Fruit fly (Drosophila melanogaster) whole organism, adult: ENCODE measurements around the gene CG31055.

Experiments
- CG11617 ChIP-seq: fragments of 200-800 bp; sonication (Bioruptor generic); optimal IDR thresholded peaks from 2 replicates; lab custom pipeline; 2017; ENCODE audit warnings: mild to moderate bottlenecking, missing biosample characterization, missing genetic modification reagents, missing genetic modification characterization
- CG12768 ChIP-seq: fragments of 200-800 bp; sonication (Bioruptor generic); optimal IDR thresholded peaks from 2 replicates; lab custom pipeline; 2017; ENCODE audit warnings: missing biosample characterization, missing genetic modification characterization, mild to moderate bottlenecking, moderate library complexity, missing genetic modification reagents
- CG14711 ChIP-seq: fragments of 200-800 bp; sonication (Bioruptor generic); optimal IDR thresholded peaks from 2 replicates; lab custom pipeline; 2018; ENCODE audit warnings: missing biosample characterization, mild to moderate bottlenecking, missing genetic modification characterization, moderate library complexity
- CG1620 ChIP-seq: fragments of 200-800 bp; sonication (Bioruptor generic); optimal IDR thresholded peaks from 2 replicates; lab custom pipeline; 2016; ENCODE audit warnings: missing biosample characterization, missing genetic modification characterization
- CG33017 ChIP-seq: fragments of 200-800 bp; sonication (Bioruptor generic); optimal IDR thresholded peaks from 2 replicates; lab custom pipeline; 2018; ENCODE audit warnings: missing biosample characterization, mild to moderate bottlenecking, missing genetic modification characterization, moderate library complexity
- CG5204 ChIP-seq: fragments of 200-800 bp; sonication (Bioruptor generic); optimal IDR thresholded peaks from 2 replicates; lab custom pipeline; 2016; ENCODE audit warnings: missing biosample characterization, missing genetic modification characterization
- CG7045 ChIP-seq: fragments of 200-800 bp; sonication (Bioruptor generic); optimal IDR thresholded peaks from 2 replicates; lab custom pipeline; 2017; ENCODE audit warnings: missing biosample characterization, mild to moderate bottlenecking, missing genetic modification characterization
- CG7101 ChIP-seq: fragments of 200-800 bp; sonication (Bioruptor generic); optimal IDR thresholded peaks from 2 replicates; lab custom pipeline; 2018; ENCODE audit warnings: missing biosample characterization, mild to moderate bottlenecking, missing genetic modification characterization, moderate library complexity
- Clk ChIP-seq: fragments of 200-800 bp; sonication (Bioruptor generic); optimal IDR thresholded peaks from 2 replicates; lab custom pipeline; 2017; ENCODE audit warnings: missing biosample characterization, missing genetic modification characterization
- Crg-1 ChIP-seq: fragments of 200-800 bp; sonication (Bioruptor generic); optimal IDR thresholded peaks from 2 replicates; lab custom pipeline; 2016; ENCODE audit warnings: missing biosample characterization, missing genetic modification characterization
- Hr96 ChIP-seq: fragments of 200-800 bp; sonication (Bioruptor generic); optimal IDR thresholded peaks from 2 replicates; lab custom pipeline; 2016; ENCODE audit warnings: missing biosample characterization, missing genetic modification characterization
- Mnt ChIP-seq: fragments of 200-800 bp; sonication (Bioruptor generic); optimal IDR thresholded peaks from 2 replicates; lab custom pipeline; 2016; ENCODE audit warnings: missing biosample characterization, mild to moderate bottlenecking, missing genetic modification characterization
- bab1 ChIP-seq: fragments of 200-800 bp; sonication (Bioruptor generic); optimal IDR thresholded peaks from 3 replicates; lab custom pipeline; 2019; ENCODE audit warnings: missing biosample characterization, mild to moderate bottlenecking, missing genetic modification characterization, moderate library complexity
- cic ChIP-seq: fragments of 200-800 bp; sonication (Bioruptor generic); optimal IDR thresholded peaks from 2 replicates; lab custom pipeline; 2017; ENCODE audit warnings: missing biosample characterization, mild to moderate bottlenecking, missing genetic modification characterization, moderate library complexity
- cnc ChIP-seq, 2 experiments: fragments of >200 bp; optimal IDR thresholded peaks; 2 replicates each; lab custom pipeline; 2017
- kay ChIP-seq: fragments of 200-800 bp; sonication (Bioruptor generic); peaks from one replicate; lab custom pipeline; 2016; ENCODE audit warnings: missing biosample characterization, missing genetic modification characterization, borderline replicate concordance
- ovo ChIP-seq: fragments of 200-800 bp; sonication (Bioruptor generic); optimal IDR thresholded peaks from 2 replicates; lab custom pipeline; 2016; ENCODE audit warnings: missing biosample characterization, missing genetic modification characterization
- pad ChIP-seq: fragments of 200-800 bp; sonication (Bioruptor generic); optimal IDR thresholded peaks from 3 replicates; lab custom pipeline; 2017; ENCODE audit warnings: missing biosample characterization, missing genetic modification characterization, mild to moderate bottlenecking, moderate library complexity, missing genetic modification reagents
- tj ChIP-seq: fragments of 200-800 bp; sonication (Bioruptor generic); optimal IDR thresholded peaks from 3 replicates; lab custom pipeline; 2017; ENCODE audit warnings: missing biosample characterization, mild to moderate bottlenecking, missing genetic modification characterization, moderate library complexity
- toe ChIP-seq: fragments of 200-800 bp; sonication (Bioruptor generic); optimal IDR thresholded peaks from 2 replicates; lab custom pipeline; 2016; ENCODE audit warnings: missing biosample characterization, missing genetic modification characterization

The CG31055 gene

DNA sequence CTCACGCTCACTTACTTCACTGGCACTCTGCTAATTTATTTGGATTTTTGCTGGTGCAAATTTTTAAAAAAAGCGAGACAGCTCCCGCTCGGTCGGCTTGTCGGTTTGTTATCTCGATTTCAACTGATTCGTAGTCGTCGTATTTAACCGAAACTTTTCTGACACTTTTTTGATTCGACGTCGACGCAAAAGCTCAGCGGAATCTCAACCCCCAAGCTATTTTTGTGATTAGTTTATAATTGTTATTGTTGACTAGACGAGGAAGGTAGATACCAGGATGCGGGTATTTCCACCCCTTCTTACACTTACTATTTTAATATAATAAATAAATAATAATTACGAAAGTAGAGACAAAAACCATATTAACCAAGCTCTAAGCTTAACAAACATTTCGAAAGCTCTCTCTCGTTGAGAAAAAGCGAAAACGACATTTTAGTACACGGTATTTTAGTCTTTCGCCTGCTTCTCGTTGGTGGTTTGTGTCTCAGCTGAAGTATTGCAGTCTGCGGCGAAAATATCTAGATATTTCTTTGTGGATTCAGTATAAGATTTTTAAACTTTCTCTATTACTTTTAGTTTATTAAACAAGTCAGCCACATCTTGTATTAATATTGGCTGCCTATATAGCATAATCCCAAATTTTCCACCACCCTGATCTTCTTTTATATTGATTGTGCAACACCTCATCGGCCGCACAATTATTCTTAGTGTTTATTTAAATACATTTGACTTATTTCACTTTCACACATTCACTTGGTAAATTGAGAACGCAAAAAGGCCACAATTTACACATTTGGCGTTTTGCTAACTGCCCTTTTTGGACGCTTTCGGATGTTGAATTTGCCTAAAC lies 31.0 kb downstream of the CG31055 start, which contains the start of gene tau:
Gene tau, minus strand, starts transcription at position 311 of the 850 bp plus-strand sequence.
- TF ChIP-seq cic (GFP tag; lab: Kevin White, UChicago) (peak; percentile 16), toe (GFP tag; lab: Kevin White, UChicago) (no peak), kay (peak; percentile 71), ovo (GFP tag; lab: Kevin White, UChicago) (no peak), CG11617 (GFP tag; lab: Kevin White, UChicago) (no peak), Mnt (no peak), CG5204 (GFP tag; lab: Kevin White, UChicago) (no peak), bab1 (no peak), tj (GFP tag; lab: Kevin White, UChicago) (no peak)

DNA sequence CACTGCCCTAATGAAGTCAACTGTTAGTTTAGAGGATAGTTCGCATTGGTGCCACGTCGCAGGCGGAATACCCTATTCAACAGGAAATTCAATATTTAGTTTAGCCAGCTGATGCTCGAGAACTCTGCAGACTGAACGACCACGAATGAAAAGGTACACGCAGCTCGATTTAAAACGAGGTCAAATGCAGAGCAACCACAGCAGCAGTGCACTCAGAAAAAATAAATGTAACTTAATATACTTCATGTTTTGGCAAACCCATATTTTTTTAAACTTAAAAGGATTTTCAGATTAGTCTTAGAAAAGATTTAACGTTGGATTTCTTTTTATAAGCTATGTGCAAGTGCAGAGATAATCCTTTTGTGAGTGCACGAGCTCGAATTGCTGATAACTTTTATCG lies 32.8 kb downstream of the CG31055 start:
- peak; percentile 10 for TF ChIP-seq CG5204 (GFP tag; lab: Kevin White, UChicago)
- no peak for TF ChIP-seq Clk

DNA sequence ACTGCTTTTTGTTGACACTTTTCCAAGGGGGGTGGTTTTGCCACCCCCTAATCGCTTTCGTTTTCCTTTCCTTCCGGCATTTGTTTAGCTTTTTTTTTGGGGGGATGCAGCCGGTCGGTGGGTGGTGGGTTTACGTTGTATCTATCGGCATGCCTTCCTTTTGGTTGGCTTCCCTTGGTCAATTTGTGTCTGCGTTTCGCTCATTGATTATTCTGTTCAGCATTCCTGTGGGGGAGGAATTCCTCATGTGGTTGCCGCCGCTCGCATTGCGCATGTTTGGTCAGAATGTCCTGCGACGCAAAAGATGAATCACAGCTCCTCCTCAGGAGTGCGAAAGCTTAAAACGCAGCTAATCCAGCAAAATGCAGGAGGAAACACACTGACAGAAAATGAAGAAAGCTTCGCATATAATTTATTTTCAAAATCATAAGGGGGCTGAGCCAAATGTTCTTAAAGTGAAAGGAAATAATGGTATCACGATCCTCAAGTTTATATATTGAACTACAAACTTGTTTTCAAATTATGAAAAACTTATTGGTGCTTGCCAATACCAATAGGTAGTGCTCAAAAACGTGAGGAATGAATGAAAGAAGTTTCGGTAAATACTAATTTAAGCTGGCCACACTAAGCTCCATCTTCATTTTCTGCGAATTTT lies 35.7 kb downstream of the CG31055 start, which contains the start of gene RpS10a:
Gene RpS10a, plus strand, starts transcription at position 605 of the 655 bp plus-strand sequence.
- TF ChIP-seq CG7101 (tag; lab: Kevin White, UChicago) (no peak), ovo (GFP tag; lab: Kevin White, UChicago) (no peak), CG11617 (GFP tag; lab: Kevin White, UChicago) (no peak), bab1 (no peak), CG33017 (tag; lab: Kevin White, UChicago) (no peak), Crg-1 (GFP tag; lab: Kevin White, UChicago) (no peak), Hr96 (GFP tag; lab: Kevin White, UChicago) (no peak), CG7045 (no peak), pad (GFP tag; lab: Kevin White, UChicago) (no peak), CG5204 (GFP tag; lab: Kevin White, UChicago) (no peak), cnc (optimal IDR thresholded peaks at IDR 0.05; lab: Kevin White, UChicago) (no peak), Clk (no peak), kay (no peak), toe (GFP tag; lab: Kevin White, UChicago) (no peak), tj (GFP tag; lab: Kevin White, UChicago) (no peak), cic (GFP tag; lab: Kevin White, UChicago) (no peak), CG1620 (GFP tag; lab: Kevin White, UChicago) (no peak), Mnt (no peak), CG12768 (no peak)

DNA sequence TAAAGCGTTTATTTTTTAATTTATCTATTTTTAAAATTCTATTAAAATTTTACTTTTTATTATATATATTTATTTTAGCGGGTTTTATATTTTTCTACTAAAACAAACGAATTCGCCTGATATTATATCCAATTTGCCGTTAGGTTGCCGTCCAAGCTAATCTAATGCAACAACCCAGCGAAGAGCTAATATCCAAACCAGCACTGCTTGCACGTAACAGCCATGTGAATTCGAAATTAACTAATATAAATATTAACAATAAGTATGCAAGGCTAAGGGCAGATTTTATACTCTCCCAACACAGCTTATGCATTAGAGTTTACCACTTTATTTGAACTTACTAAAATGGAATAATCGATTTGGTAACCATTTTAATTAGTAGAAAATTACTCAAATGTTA lies 36.2 kb downstream of the CG31055 start:
- TF ChIP-seq kay = no peak
- no peak for TF ChIP-seq CG7101 (tag; lab: Kevin White, UChicago)
- TF ChIP-seq cic (GFP tag; lab: Kevin White, UChicago) = no peak
- no peak for TF ChIP-seq Mnt
- TF ChIP-seq Clk = no peak
- no peak for TF ChIP-seq tj (GFP tag; lab: Kevin White, UChicago)
- no peak for TF ChIP-seq pad (GFP tag; lab: Kevin White, UChicago)
- no peak for TF ChIP-seq ovo (GFP tag; lab: Kevin White, UChicago)
- TF ChIP-seq bab1 = no peak
- no peak for TF ChIP-seq CG5204 (GFP tag; lab: Kevin White, UChicago)
- no peak for TF ChIP-seq CG11617 (GFP tag; lab: Kevin White, UChicago)
- no peak for TF ChIP-seq Crg-1 (GFP tag; lab: Kevin White, UChicago)
- no peak for TF ChIP-seq CG12768
- TF ChIP-seq CG1620 (GFP tag; lab: Kevin White, UChicago) = no peak
- TF ChIP-seq cnc (optimal IDR thresholded peaks at IDR 0.05; lab: Kevin White, UChicago) = no peak
- TF ChIP-seq CG7045 = no peak
- no peak for TF ChIP-seq Hr96 (GFP tag; lab: Kevin White, UChicago)
- TF ChIP-seq CG14711 = no peak

DNA sequence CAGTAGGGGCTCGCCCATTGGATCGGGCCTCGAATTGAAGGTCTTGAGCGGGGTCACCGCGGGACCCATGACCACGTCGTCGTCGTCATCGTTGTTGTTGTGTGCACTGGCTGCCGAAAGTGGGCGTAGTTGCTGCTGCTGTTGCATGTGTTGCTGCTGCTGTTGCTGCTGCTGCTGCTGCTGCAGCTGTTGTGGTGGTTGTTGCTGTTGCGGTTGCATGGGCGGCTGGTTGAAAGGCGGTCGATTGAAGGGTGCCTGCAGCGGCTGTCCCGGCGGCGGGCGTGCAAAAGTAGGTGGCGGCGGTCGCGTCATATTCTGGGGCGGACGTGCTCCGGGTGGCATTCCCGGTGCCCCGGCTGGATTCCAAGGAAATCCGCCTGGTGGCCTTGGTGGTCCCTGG lies 40.1 kb downstream of the CG31055 start:
- TF ChIP-seq Hr96 (GFP tag; lab: Kevin White, UChicago) (no peak), CG14711 (no peak)

DNA sequence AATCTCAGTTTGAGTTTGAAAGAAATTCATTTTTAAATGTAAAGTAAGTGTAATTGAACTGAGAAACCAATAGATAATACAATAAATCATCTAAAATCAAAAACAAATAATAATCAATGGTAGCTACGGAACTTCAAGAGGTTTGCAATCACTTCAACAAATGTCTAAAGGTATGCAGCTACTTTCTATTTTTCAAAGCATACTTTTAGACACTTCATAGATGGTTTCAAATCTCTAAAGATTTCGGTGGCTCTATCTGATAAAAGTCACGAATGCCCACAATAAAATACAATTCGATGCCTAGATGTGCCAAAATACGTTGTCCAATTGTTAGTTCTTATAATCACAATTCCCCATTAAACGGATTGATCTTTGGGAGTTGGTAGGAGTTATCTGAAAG lies 44.9 kb downstream of the CG31055 start:
- TF ChIP-seq tj (GFP tag; lab: Kevin White, UChicago) (no peak), toe (GFP tag; lab: Kevin White, UChicago) (no peak), ovo (GFP tag; lab: Kevin White, UChicago) (no peak), CG7101 (tag; lab: Kevin White, UChicago) (no peak), CG12768 (no peak), cic (GFP tag; lab: Kevin White, UChicago) (no peak), cnc (optimal IDR thresholded peaks at IDR 0.05; lab: Kevin White, UChicago) (no peak), CG11617 (GFP tag; lab: Kevin White, UChicago) (no peak), CG7045 (no peak)
